Worm (Caenorhabditis elegans): ENCODE measurements around the gene C49A9.9.

DNA sequence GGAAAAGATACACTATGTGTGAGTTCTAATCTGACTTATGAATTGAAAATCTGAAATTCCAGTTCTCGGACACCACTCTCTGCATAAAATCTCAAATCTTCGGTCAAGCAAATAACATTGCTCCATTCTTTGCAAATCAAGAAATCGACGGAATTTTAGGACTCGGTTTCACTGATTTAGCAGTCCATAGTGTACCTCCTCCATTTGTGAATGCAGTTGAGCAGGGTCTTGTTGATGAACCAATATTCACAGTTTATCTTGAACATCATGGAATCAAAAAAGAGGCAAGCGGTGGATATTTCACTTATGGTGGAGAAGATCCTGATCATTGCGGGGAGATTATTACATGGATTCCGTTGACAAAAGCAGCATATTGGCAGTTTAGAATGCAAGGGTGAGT lies 30.0 kb upstream of the C49A9.9 start:
- TF ChIP-seq T22C8.4 (GFP tag; IDR thresholded peaks at IDR 0.05) (no peak), flt-1 (GFP tag; IDR thresholded peaks at IDR 0.05) (no peak), ztf-29 (GFP tag; IDR thresholded peaks at IDR 0.05) (no peak)
